Worm (Caenorhabditis elegans): ENCODE results near the gene F27E5.9.

F27E5.9 gene

DNA sequence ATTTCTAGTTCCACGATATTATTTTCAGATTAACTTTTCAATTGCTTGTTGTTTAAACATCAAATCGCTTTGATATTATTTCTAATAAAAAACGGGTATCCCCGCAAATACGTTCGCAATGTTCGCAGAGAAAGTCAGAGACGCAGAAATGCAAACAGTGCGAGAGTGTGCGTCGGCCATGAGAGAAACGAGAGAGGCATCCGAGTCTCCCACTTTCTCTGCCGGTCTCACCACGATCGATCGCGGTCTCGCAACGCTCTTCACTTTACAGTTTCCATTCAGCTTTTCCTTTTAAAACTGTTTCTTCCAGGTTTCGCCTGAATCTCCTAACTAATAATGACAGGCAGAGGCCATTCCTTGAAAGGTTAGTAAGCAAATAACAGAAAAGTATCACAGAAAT, 39.6 kb downstream of the F27E5.9 start, which contains the start of gene F33H1.4 (continued):
- no peak for TF ChIP-seq nhr-76 (tag; optimal IDR thresholded peaks at IDR 0.05)
- peak; percentile 61 for TF ChIP-seq nhr-71 (tag; optimal IDR thresholded peaks at IDR 0.05)
- no peak for TF ChIP-seq unc-30 (tag; optimal IDR thresholded peaks at IDR 0.05)
- no peak for TF ChIP-seq C04F5.9 (tag; optimal IDR thresholded peaks at IDR 0.05)
- peak; percentile 61 for TF ChIP-seq nhr-47 (tag; optimal IDR thresholded peaks at IDR 0.05)
- TF ChIP-seq vab-15 (tag; optimal IDR thresholded peaks at IDR 0.05) = no peak
- TF ChIP-seq ztf-11 (tag; optimal IDR thresholded peaks at IDR 0.05) = no peak
- TF ChIP-seq ces-1 (GFP tag; optimal IDR thresholded peaks at IDR 0.05) = no peak
- TF ChIP-seq nhr-237 (tag; optimal IDR thresholded peaks at IDR 0.05) = no peak
- TF ChIP-seq unc-98 (GFP tag; IDR thresholded peaks at IDR 0.05) = no peak
- peak; percentile 91 for TF ChIP-seq blmp-1 (tag; optimal IDR thresholded peaks at IDR 0.05)
- TF ChIP-seq C34B4.2 (tag; optimal IDR thresholded peaks at IDR 0.05) = no peak
- TF ChIP-seq ceh-82 (tag; optimal IDR thresholded peaks at IDR 0.05) = peak in 2 of 3 experiments; percentile 20 to 57
- TF ChIP-seq aha-1 (tag; optimal IDR thresholded peaks at IDR 0.05) = no peak
- peak; percentile 27 to 50 (median 50) for TF ChIP-seq dpl-1 (GFP tag; optimal IDR thresholded peaks at IDR 0.05)
- TF ChIP-seq efl-3 (GFP tag; optimal IDR thresholded peaks at IDR 0.05) = no peak
- TF ChIP-seq C16A3.4 (tag; optimal IDR thresholded peaks at IDR 0.05) = no peak
- TF ChIP-seq lin-35 (GFP tag; optimal IDR thresholded peaks at IDR 0.05) = peak; percentile 62 to 74
- TF ChIP-seq ceh-8 (GFP tag; optimal IDR thresholded peaks at IDR 0.05) = no peak
- no peak for TF ChIP-seq grh-1 (GFP tag; IDR thresholded peaks at IDR 0.05)
- no peak for TF ChIP-seq tlp-1 (tag; optimal IDR thresholded peaks at IDR 0.05)
- TF ChIP-seq sup-37 (GFP tag; optimal IDR thresholded peaks at IDR 0.05) = no peak
- TF ChIP-seq ztf-4 (tag; optimal IDR thresholded peaks at IDR 0.05) = no peak
- no peak for TF ChIP-seq irx-1 (tag; optimal IDR thresholded peaks at IDR 0.05)
- peak; percentile 64 for TF ChIP-seq nhr-85 (tag)
- TF ChIP-seq efl-1 (optimal IDR thresholded peaks at IDR 0.05) = peak; percentile 68 to 84
- peak; percentile 50 to 95 for TF ChIP-seq efl-1 (GFP tag; optimal IDR thresholded peaks at IDR 0.05 in 1 of 2)
- no peak for TF ChIP-seq isw-1 (GFP tag; IDR thresholded peaks at IDR 0.05)
- TF ChIP-seq lir-3 (tag; optimal IDR thresholded peaks at IDR 0.05; ENCODE audit: poor library complexity) = no peak
- no peak for TF ChIP-seq lin-39 (tag; optimal IDR thresholded peaks at IDR 0.05)
- peak; percentile 98 for TF ChIP-seq lin-13 (GFP tag; optimal IDR thresholded peaks at IDR 0.05)
- TF ChIP-seq tbx-2 (tag; optimal IDR thresholded peaks at IDR 0.05) = no peak
- TF ChIP-seq snu-23 (GFP tag; optimal IDR thresholded peaks at IDR 0.05) = peak; percentile 65
- peak; percentile 87 for TF ChIP-seq lin-15B (tag; optimal IDR thresholded peaks at IDR 0.05)
- TF ChIP-seq elt-3 (tag; optimal IDR thresholded peaks at IDR 0.05) = peak in 1 of 6 experiments; percentile 22
- no peak for TF ChIP-seq hlh-17 (GFP tag; optimal IDR thresholded peaks at IDR 0.05; ENCODE audit: borderline replicate concordance)
- TF ChIP-seq egl-27 (tag; optimal IDR thresholded peaks at IDR 0.05) = no peak
- TF ChIP-seq pag-3 (tag; optimal IDR thresholded peaks at IDR 0.05; ENCODE audit: borderline replicate concordance, insufficient read depth) = no peak
- TF ChIP-seq fkh-10 (GFP tag; optimal IDR thresholded peaks at IDR 0.05) = no peak
- peak; percentile 16 for TF ChIP-seq xbp-1 (tag; optimal IDR thresholded peaks at IDR 0.05)
- no peak for TF ChIP-seq mab-9 (GFP tag; IDR thresholded peaks at IDR 0.05)
- TF ChIP-seq elt-2 (tag; optimal IDR thresholded peaks at IDR 0.05) = no peak
- no peak for TF ChIP-seq alr-1 (tag; optimal IDR thresholded peaks at IDR 0.05; ENCODE audit: borderline replicate concordance)
- TF ChIP-seq unc-130 (tag; optimal IDR thresholded peaks at IDR 0.05) = no peak
- TF ChIP-seq nhr-90 (tag; optimal IDR thresholded peaks at IDR 0.05; ENCODE audit: poor library complexity) = peak; percentile 28
- TF ChIP-seq sptf-1 (tag; optimal IDR thresholded peaks at IDR 0.05) = no peak
- no peak for TF ChIP-seq hlh-4 (tag; optimal IDR thresholded peaks at IDR 0.05)
- no peak for TF ChIP-seq fkh-4 (tag; optimal IDR thresholded peaks at IDR 0.05; ENCODE audit: borderline replicate concordance)
- TF ChIP-seq hpl-2 (GFP tag; optimal IDR thresholded peaks at IDR 0.05) = no peak
- no peak for TF ChIP-seq nhr-84 (tag; optimal IDR thresholded peaks at IDR 0.05)
- TF ChIP-seq mep-1 (tag; optimal IDR thresholded peaks at IDR 0.05) = peak; percentile 70
- TF ChIP-seq zag-1 (tag; optimal IDR thresholded peaks at IDR 0.05) = no peak
- no peak for TF ChIP-seq fos-1 (tag; optimal IDR thresholded peaks at IDR 0.05)
